Fruit fly (Drosophila melanogaster) whole organism, pupa: ENCODE results near the gene Prosbeta2R1.

Experiments used
- CG12605 ChIP-seq: fragments of 200-800 bp; sonication (Bioruptor generic); IDR thresholded peaks from 2 replicates; pipeline ENCODE4 v1.3.6; 2022; ENCODE audit warnings: missing biosample characterization, missing genetic modification characterization
- CG13204 ChIP-seq: fragments of 200-800 bp; sonication (Bioruptor generic); optimal IDR thresholded peaks from 2 replicates; lab custom pipeline; 2018; ENCODE audit warnings: missing biosample characterization, mild to moderate bottlenecking, missing genetic modification characterization, moderate library complexity
- CG14655 ChIP-seq: fragments of 200-800 bp; sonication (Bioruptor generic); optimal IDR thresholded peaks from 3 replicates; lab custom pipeline; 2017; ENCODE audit warnings: mild to moderate bottlenecking, missing biosample characterization, missing genetic modification reagents, missing genetic modification characterization
- CG17806 ChIP-seq: fragments of 200-800 bp; sonication (Bioruptor generic); optimal IDR thresholded peaks from 2 replicates; lab custom pipeline; 2018; ENCODE audit warnings: missing biosample characterization, mild to moderate bottlenecking, missing genetic modification characterization, moderate library complexity
- CG4496 ChIP-seq: fragments of 200-800 bp; sonication (Bioruptor generic); IDR thresholded peaks from 3 replicates; pipeline ENCODE4 v1.3.6; 2022; ENCODE audit warnings: missing biosample characterization, missing genetic modification characterization
- CG8301 ChIP-seq: fragments of 200-800 bp; sonication (Bioruptor generic); optimal IDR thresholded peaks from 2 replicates; lab custom pipeline; 2018; ENCODE audit warnings: missing biosample characterization, mild to moderate bottlenecking, missing genetic modification characterization
- D1 ChIP-seq: fragments of 200-800 bp; sonication (Bioruptor generic); optimal IDR thresholded peaks from 2 replicates; lab custom pipeline; 2018; ENCODE audit warnings: missing biosample characterization, mild to moderate bottlenecking, missing genetic modification characterization, moderate library complexity
- Ets98B ChIP-seq: fragments of 200-800 bp; sonication (Bioruptor generic); IDR thresholded peaks from 2 replicates; pipeline ENCODE4 v1.3.6; 2022; ENCODE audit warnings: missing biosample characterization, missing genetic modification characterization
- fd96Ca ChIP-seq: fragments of 200-800 bp; sonication (Bioruptor generic); IDR thresholded peaks from 3 replicates; pipeline ENCODE4 v1.3.6; 2022; ENCODE audit warnings: missing biosample characterization, missing genetic modification characterization
- gl ChIP-seq: fragments of 200-800 bp; sonication (Bioruptor generic); optimal IDR thresholded peaks from 2 replicates; lab custom pipeline; 2018; ENCODE audit warnings: missing biosample characterization, mild to moderate bottlenecking, missing genetic modification characterization
- rn ChIP-seq: fragments of 200-800 bp; sonication (Bioruptor generic); IDR thresholded peaks from 2 replicates; pipeline ENCODE4 v1.3.6; 2022; ENCODE audit warnings: missing biosample characterization, missing genetic modification characterization

DNA sequence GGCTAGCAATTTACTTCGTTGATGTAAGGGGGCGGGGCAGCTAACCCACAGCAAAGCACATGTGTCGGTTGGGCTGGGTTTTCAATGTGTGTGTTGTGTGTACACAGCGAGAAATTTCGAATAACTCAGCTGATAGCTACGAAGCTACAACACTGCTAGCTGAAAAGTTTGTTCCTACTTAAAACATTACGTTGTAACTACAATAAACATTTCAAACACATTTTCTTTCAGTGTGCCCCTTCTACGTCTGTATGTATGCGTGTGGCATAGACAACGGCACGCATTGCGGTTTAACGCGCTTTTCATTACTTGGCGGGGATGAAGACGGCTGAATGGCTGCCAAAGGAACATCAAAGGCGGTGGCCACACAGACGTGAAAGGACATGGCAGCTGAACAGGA lies 38.8 kb downstream of the Prosbeta2R1 start:
- TF ChIP-seq D1 (tag; lab: Kevin White, UChicago) (no peak), CG8301 (no peak), CG14655 (GFP tag; lab: Kevin White, UChicago) (no peak), CG17806 (tag; lab: Kevin White, UChicago) (no peak), Ets98B (GFP tag; lab: Robert Waterston, UW) (no peak), CG4496 (no peak), CG12605 (GFP tag; lab: Robert Waterston, UW) (no peak), rn (GFP tag; lab: Robert Waterston, UW) (no peak), gl (tag; lab: Kevin White, UChicago) (no peak), fd96Ca (GFP tag; lab: Robert Waterston, UW) (no peak), CG13204 (no peak)
